Worm (Caenorhabditis elegans) whole organism, L1 larva: ENCODE data around the gene mdh-1.

Source experiments
- aly-2 ChIP-seq: fragments of 150-350 bp; optimal IDR thresholded peaks from 2 replicates; lab custom pipeline; 2014; ENCODE audit warnings: missing biosample characterization, missing genetic modification characterization
- dpl-1 ChIP-seq, 3 experiments: fragments of 150-350 bp in 2 of 3; sonication (generic microtip) in 1 of 3; optimal IDR thresholded peaks; 2 replicates each; lab custom pipeline; 2014 to 2017; ENCODE audit warnings: missing biosample characterization in 3 of 3, missing genetic modification characterization in 3 of 3, missing genetic modification reagents in 3 of 3
- efl-1 ChIP-seq, 4 experiments: fragments of 150-350 bp; optimal IDR thresholded peaks in 3 of 4; peaks in 1 of 4; 1 replicate in 1 of 4; 2 replicates in 3 of 4; lab custom pipeline; 2014; ENCODE audit warnings: missing biosample characterization in 2 of 4, missing genetic modification characterization in 2 of 4, missing genetic modification reagents in 2 of 4
- grh-1 ChIP-seq: fragments of 200-800 bp; sonication (Bioruptor generic); IDR thresholded peaks from 2 replicates; pipeline ENCODE4 v1.3.6; 2022; ENCODE audit warnings: missing genetic modification reagents, missing genetic modification characterization, missing compliant biosample characterization
- lin-15B ChIP-seq: fragments of 150-350 bp; sonication (generic microtip); optimal IDR thresholded peaks from 3 replicates; lab custom pipeline; 2014; ENCODE audit warnings: missing biosample characterization, missing genetic modification characterization
- nhr-76 ChIP-seq: sonication (generic microtip); optimal IDR thresholded peaks from 2 replicates; lab custom pipeline; 2017; ENCODE audit warnings: missing biosample characterization, missing genetic modification characterization
- nhr-84 ChIP-seq: sonication (generic microtip); optimal IDR thresholded peaks from 2 replicates; lab custom pipeline; 2017; ENCODE audit warnings: missing biosample characterization, missing genetic modification characterization
- pqm-1 ChIP-seq: sonication (generic microtip); optimal IDR thresholded peaks from 3 replicates; lab custom pipeline; 2017; ENCODE audit warnings: missing biosample characterization, missing genetic modification characterization
- sptf-1 ChIP-seq: fragments of 150-350 bp; optimal IDR thresholded peaks from 2 replicates; lab custom pipeline; 2014; ENCODE audit warnings: missing biosample characterization, missing genetic modification characterization
- zag-1 ChIP-seq: fragments of 150-350 bp; optimal IDR thresholded peaks from 2 replicates; lab custom pipeline; 2014; ENCODE audit warnings: missing biosample characterization, missing genetic modification characterization
- ztf-11 ChIP-seq, 2 experiments: sonication (generic microtip); optimal IDR thresholded peaks; 2 replicates each; lab custom pipeline; 2016 to 2017; ENCODE audit warnings: missing genetic modification characterization in 2 of 2, missing biosample characterization in 1 of 2, missing compliant biosample characterization in 1 of 2

DNA sequence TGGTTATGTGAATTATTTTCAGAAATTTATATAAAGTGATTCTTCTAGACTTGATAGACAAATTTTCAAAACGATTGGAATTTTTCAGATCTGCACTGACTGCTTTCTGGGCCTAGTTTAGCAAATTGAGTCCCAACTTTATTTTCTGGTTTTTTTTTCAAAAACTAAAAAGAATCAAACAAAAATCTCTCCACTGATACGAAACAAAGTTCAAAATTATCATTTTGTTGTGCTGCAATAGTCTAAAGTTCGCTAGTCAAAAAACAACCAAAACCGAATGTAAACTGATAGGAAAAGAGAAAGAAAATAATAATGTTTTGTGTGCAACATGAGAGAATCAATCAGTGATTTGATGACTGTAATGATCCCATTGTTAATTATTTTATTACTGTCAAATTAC is 33.5 kb upstream of the mdh-1 start, which contains the start of gene lipl-4:
- TF ChIP-seq aly-2 (tag; lab: Kevin White, UChicago): no peak
- no peak for TF ChIP-seq zag-1 (tag; lab: Kevin White, UChicago)
- TF ChIP-seq sptf-1 (tag; lab: Kevin White, UChicago): no peak
- TF ChIP-seq ztf-11 (tag; optimal IDR thresholded peaks at IDR 0.05; lab: Kevin White, UChicago): no peak
- TF ChIP-seq dpl-1 (GFP tag; optimal IDR thresholded peaks at IDR 0.05; lab: Kevin White, UChicago): no peak
- TF ChIP-seq lin-15B (tag; lab: Kevin White, UChicago): no peak
- no peak for TF ChIP-seq grh-1 (GFP tag; lab: Robert Waterston, UW)
- no peak for TF ChIP-seq efl-1 (optimal IDR thresholded peaks at IDR 0.05; lab: Kevin White, UChicago)
- TF ChIP-seq efl-1 (GFP tag; optimal IDR thresholded peaks at IDR 0.05 in 1 of 2; lab: Kevin White, UChicago): no peak
- TF ChIP-seq nhr-84: no peak
- TF ChIP-seq pqm-1 (tag; lab: Kevin White, UChicago): no peak
- no peak for TF ChIP-seq nhr-76
